Worm (Caenorhabditis elegans): ENCODE measurements around the gene gpa-9.

DNA sequence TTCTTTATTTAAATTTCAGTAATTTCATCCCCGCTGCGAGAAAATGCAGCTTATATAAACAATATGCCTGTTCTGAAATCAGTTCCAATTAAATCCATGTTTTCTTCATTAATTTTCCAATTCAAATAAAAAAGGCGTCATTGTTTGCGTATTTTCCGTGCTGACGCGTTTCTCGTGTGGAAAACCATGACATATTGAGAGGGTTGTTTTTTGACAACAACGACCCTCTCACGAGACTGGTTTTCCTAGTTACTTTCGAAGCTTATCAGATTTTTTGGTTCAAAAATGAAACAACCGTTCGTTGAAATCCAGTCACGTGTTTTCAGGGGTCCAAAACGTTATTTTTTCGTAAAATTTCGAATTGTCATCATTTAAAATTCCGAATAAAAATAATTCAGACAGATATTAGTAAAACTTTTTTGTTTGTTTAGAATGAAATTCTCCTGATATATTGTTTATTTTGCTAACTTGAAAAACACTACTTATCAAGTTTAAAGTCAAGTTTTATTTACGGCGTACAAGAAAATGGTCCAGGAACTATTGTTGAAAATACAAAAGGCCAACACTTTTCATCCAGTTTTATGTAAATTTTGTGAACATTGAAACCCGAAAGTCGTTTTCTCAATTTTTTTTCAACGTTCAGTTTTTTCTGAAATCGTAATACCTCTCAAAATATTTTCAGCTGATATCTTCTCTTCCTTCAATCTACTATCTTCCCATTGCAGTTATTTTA is 49.4 kb downstream of the gpa-9 start, which contains the start of gene C14C10.5:
- TF ChIP-seq snpc-4 (tag; optimal IDR thresholded peaks at IDR 0.05) (no peak), ama-1 (optimal IDR thresholded peaks at IDR 0.05) (no peak), lin-13 (GFP tag; optimal IDR thresholded peaks at IDR 0.05) (no peak), fkh-8 (tag; optimal IDR thresholded peaks at IDR 0.05) (no peak), lsy-2 (tag; optimal IDR thresholded peaks at IDR 0.05) (peak in 1 of 2 experiments; percentile 42), C34B4.2 (tag; optimal IDR thresholded peaks at IDR 0.05) (no peak), nhr-71 (tag; optimal IDR thresholded peaks at IDR 0.05) (no peak), zip-4 (GFP tag; optimal IDR thresholded peaks at IDR 0.05) (no peak), jun-1 (tag; optimal IDR thresholded peaks at IDR 0.05) (no peak), ets-5 (GFP tag; IDR thresholded peaks at IDR 0.05) (no peak), alr-1 (tag; optimal IDR thresholded peaks at IDR 0.05; ENCODE audit: borderline replicate concordance) (no peak), ceh-90 (tag; optimal IDR thresholded peaks at IDR 0.05) (no peak), nhr-28 (tag; optimal IDR thresholded peaks at IDR 0.05) (no peak), nhr-76 (tag; optimal IDR thresholded peaks at IDR 0.05) (no peak)

All from whole organism, L1 larva.